Worm (Caenorhabditis elegans): ENCODE data around the gene str-1.
A peak's percentile ranks its signal among the peaks of the same experiment; 100 is the strongest.

The str-1 gene

ce11 chrIV:7190409-7190808 is 16.8 kb downstream of the str-1 start:
- TF ChIP-seq B0336.3 (GFP tag; IDR thresholded peaks at IDR 0.05) (no peak), Y67H2A.10 (GFP tag; conservative IDR thresholded peaks at IDR 0.05) (no peak), rec-8 (tag; optimal IDR thresholded peaks at IDR 0.05) (no peak), ztf-25 (GFP tag; IDR thresholded peaks at IDR 0.05) (no peak), ceh-40 (GFP tag; IDR thresholded peaks at IDR 0.05) (no peak), atf-7 (tag; optimal IDR thresholded peaks at IDR 0.05) (peak; percentile 57), sptf-2 (GFP tag; optimal IDR thresholded peaks at IDR 0.05) (no peak), dpl-1 (GFP tag; optimal IDR thresholded peaks at IDR 0.05) (no peak), him-1 (tag; optimal IDR thresholded peaks at IDR 0.05) (no peak), hmg-1.2 (GFP tag; IDR thresholded peaks at IDR 0.05) (no peak), ZK185.1 (tag; optimal IDR thresholded peaks at IDR 0.05; ENCODE audit: poor library complexity, severe bottlenecking) (peak; percentile 1), ztf-26 (tag; optimal IDR thresholded peaks at IDR 0.05) (peak; percentile 34), F57C9.4 (tag; optimal IDR thresholded peaks at IDR 0.05) (no peak), F57A8.1 (GFP tag; optimal IDR thresholded peaks at IDR 0.05) (no peak), let-607 (tag; optimal IDR thresholded peaks at IDR 0.05) (no peak), nhr-80 (tag; optimal IDR thresholded peaks at IDR 0.05) (peak; percentile 76), ama-1 (optimal IDR thresholded peaks at IDR 0.05) (no peak), ama-1 (GFP tag; optimal IDR thresholded peaks at IDR 0.05) (no peak), aptf-3 (GFP tag; IDR thresholded peaks at IDR 0.05) (no peak), lir-1 (GFP tag; conservative IDR thresholded peaks at IDR 0.05) (no peak), nfyb-1 (GFP tag; IDR thresholded peaks at IDR 0.05) (no peak), hlh-26 (GFP tag; conservative IDR thresholded peaks at IDR 0.05) (no peak), hlh-12 (tag; optimal IDR thresholded peaks at IDR 0.05) (no peak), sdz-38 (tag; optimal IDR thresholded peaks at IDR 0.05) (no peak), F22D6.2 (tag; optimal IDR thresholded peaks at IDR 0.05) (no peak)

DNA sequence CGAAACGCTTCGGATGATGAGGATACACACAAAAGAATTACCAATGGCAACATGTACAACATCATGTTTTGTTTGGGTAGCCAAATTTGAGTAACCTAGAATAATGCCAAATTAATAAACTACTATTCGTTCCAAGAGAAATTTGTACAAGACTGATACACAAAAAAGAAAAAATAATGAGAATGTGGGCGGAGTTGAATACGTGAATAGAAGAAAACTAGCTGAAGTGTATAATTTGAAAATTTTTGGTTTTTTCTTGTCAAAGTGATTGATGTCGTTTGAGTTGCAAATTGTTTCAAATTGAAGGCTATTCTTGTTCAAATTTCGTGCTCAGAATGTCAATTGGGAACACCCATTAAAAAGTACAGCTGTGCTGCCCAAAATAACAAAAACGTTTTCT is 18.2 kb downstream of the str-1 start, which contains the start of gene R13A1.5:
Gene R13A1.5 (minus strand): TSS at position 101 of the 400 bp plus-strand sequence.
- no peak for TF ChIP-seq mcd-1 (GFP tag; IDR thresholded peaks at IDR 0.05)
- TF ChIP-seq somi-1 (GFP tag; optimal IDR thresholded peaks at IDR 0.05) = no peak
- TF ChIP-seq nhr-120 (GFP tag; IDR thresholded peaks at IDR 0.05) = no peak
- TF ChIP-seq B0019.2 (GFP tag; conservative IDR thresholded peaks at IDR 0.05) = no peak
- TF ChIP-seq attf-6 (GFP tag; IDR thresholded peaks at IDR 0.05) = no peak
- TF ChIP-seq T07F8.4 (tag; optimal IDR thresholded peaks at IDR 0.05) = no peak
- TF ChIP-seq nhr-90 (tag; optimal IDR thresholded peaks at IDR 0.05) = no peak
- TF ChIP-seq F39B2.1 (GFP tag; IDR thresholded peaks at IDR 0.05) = no peak
- TF ChIP-seq atf-7 (tag; optimal IDR thresholded peaks at IDR 0.05) = no peak
- TF ChIP-seq F57A8.1 (GFP tag; optimal IDR thresholded peaks at IDR 0.05) = no peak

DNA sequence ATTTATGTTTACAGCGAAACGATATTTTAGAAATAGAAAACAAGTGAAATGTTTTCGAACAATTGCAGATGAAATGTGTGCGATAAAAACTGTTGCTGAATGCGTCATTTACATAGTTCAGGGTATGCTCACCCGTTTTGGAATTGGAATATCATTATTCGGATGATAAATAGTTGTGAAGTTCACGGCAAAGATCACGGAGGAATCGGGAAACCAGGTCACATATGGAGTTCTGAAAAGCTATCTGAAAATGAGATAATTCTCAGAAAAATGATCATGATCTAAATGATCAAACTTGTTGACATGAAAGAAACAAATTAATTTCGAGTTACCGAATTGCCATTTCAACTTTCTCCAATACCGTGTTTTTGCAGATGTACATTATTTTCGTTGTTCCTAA is 22.1 kb downstream of the str-1 start, which contains the start of gene best-16:
Gene best-16 (minus strand): TSS at position 101 of the 400 bp plus-strand sequence.
- TF ChIP-seq B0035.1 (tag; optimal IDR thresholded peaks at IDR 0.05) = no peak
- TF ChIP-seq hsf-1 (GFP tag; IDR thresholded peaks at IDR 0.05) = no peak
- no peak for TF ChIP-seq snpc-4 (GFP tag; optimal IDR thresholded peaks at IDR 0.05)
- no peak for TF ChIP-seq snpc-4 (tag; optimal IDR thresholded peaks at IDR 0.05)
- TF ChIP-seq ztf-28 (GFP tag; IDR thresholded peaks at IDR 0.05) = no peak
- no peak for TF ChIP-seq attf-5 (GFP tag; optimal IDR thresholded peaks at IDR 0.05)
- no peak for TF ChIP-seq mes-4 (tag; optimal IDR thresholded peaks at IDR 0.05)
- no peak for TF ChIP-seq him-1 (tag; optimal IDR thresholded peaks at IDR 0.05)
- no peak for TF ChIP-seq C17E4.6 (GFP tag; IDR thresholded peaks at IDR 0.05)
- no peak for TF ChIP-seq B0261.1 (tag; optimal IDR thresholded peaks at IDR 0.05)
- no peak for TF ChIP-seq nhr-90 (tag; optimal IDR thresholded peaks at IDR 0.05)
- no peak for TF ChIP-seq pha-4 (tag; optimal IDR thresholded peaks at IDR 0.05)
- no peak for TF ChIP-seq nfyb-1 (GFP tag; IDR thresholded peaks at IDR 0.05)
- no peak for TF ChIP-seq ztf-18 (tag; optimal IDR thresholded peaks at IDR 0.05)
- TF ChIP-seq gei-17 (GFP tag; optimal IDR thresholded peaks at IDR 0.05) = no peak
- no peak for TF ChIP-seq B0336.3 (GFP tag; IDR thresholded peaks at IDR 0.05)
- no peak for TF ChIP-seq tbx-9 (tag; optimal IDR thresholded peaks at IDR 0.05; ENCODE audit: borderline replicate concordance)
